Comparison of ENCODE assay signal across 3 fruit fly cellular contexts in the genomic region with DNA sequence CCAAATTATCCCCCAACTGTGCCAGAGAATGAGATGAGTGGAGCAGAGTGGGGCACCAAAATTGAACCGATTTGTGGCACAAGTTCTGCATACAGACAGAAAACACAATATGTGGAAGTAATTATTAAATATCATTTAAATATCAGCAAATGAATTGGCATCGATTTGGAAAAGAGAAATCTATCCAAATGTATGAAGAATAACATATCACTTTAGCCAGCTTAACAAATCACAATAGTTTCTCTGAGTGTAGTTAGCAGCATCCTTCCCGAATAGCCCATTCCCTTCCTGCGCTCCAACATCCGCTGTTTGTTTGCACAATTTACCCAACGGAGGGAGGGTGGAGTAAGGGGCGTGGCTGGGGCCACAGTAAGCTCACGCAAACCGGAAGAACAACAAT.
TF ChIP-seq lines count a peak whose summit lies in the region.

No protein-coding gene starts in this region.

- TF ChIP-seq CTCF in whole organism, embryonic (GFP tag; optimal IDR thresholded peaks at IDR 0.05; lab: Kevin White, UChicago) = no peak

TF ChIP-seq in whole organism, embryonic, 481 proteins besides CTCF, POLR2A, EP300 and RAD21 (continues in another document):
- TF ChIP-seq CG10267 (tag; optimal IDR thresholded peaks at IDR 0.05; lab: Kevin White, UChicago) (no peak), CG7745 (tag; optimal IDR thresholded peaks at IDR 0.05; lab: Kevin White, UChicago) (no peak), CG11696 (GFP tag; IDR thresholded peaks at IDR 0.05; lab: Robert Waterston, UW) (no peak), pita (GFP tag; optimal IDR thresholded peaks at IDR 0.05; lab: Kevin White, UChicago) (no peak), Oli (tag; optimal IDR thresholded peaks at IDR 0.05; lab: Kevin White, UChicago) (peak; percentile 6), Gsc (GFP tag; IDR thresholded peaks at IDR 0.05; lab: Robert Waterston, UW) (no peak), ssp (GFP tag; IDR thresholded peaks at IDR 0.05; lab: Robert Waterston, UW) (no peak), CG3163 (GFP tag; optimal IDR thresholded peaks at IDR 0.05; lab: Kevin White, UChicago) (no peak), odd (GFP tag; optimal IDR thresholded peaks at IDR 0.05; lab: Kevin White, UChicago) (no peak), ranshi (GFP tag; IDR thresholded peaks at IDR 0.05; lab: Robert Waterston, UW) (peak; percentile 33; the same call in 1 of the 2 replicates), gem (tag; optimal IDR thresholded peaks at IDR 0.05; lab: Kevin White, UChicago) (peak; percentile 40), CG11398 (GFP tag; optimal IDR thresholded peaks at IDR 0.05; lab: Kevin White, UChicago) (no peak), CG2202 (tag; optimal IDR thresholded peaks at IDR 0.05; lab: Kevin White, UChicago) (no peak), Hmr (GFP tag; optimal IDR thresholded peaks at IDR 0.05; lab: Kevin White, UChicago) (peak; percentile 32), Ptx1 (GFP tag; IDR thresholded peaks at IDR 0.05; lab: Robert Waterston, UW) (0 out of 2 replicates have a peak, but pooled peaks have one; percentile 19), aop (GFP tag; IDR thresholded peaks at IDR 0.05; lab: Robert Waterston, UW) (no peak), wdn (GFP tag; IDR thresholded peaks at IDR 0.05; lab: Robert Waterston, UW) (no peak), Atf6 (GFP tag; IDR thresholded peaks at IDR 0.05; lab: Robert Waterston, UW) (no peak), Mrtf (GFP tag; IDR thresholded peaks at IDR 0.05; lab: Robert Waterston, UW) (0 out of 3 replicates have a peak, but pooled peaks have one; percentile 24), sens (GFP tag; lab: Kevin White, UChicago) (peak; percentile 72), dimm (GFP tag; IDR thresholded peaks at IDR 0.05; lab: Robert Waterston, UW) (no peak), CG12104 (GFP tag; optimal IDR thresholded peaks at IDR 0.05; lab: Kevin White, UChicago) (no peak), chm (GFP tag; IDR thresholded peaks at IDR 0.05; lab: Robert Waterston, UW) (no peak), HLH3B (GFP tag; IDR thresholded peaks at IDR 0.05; lab: Robert Waterston, UW) (0 out of 2 replicates have a peak, but pooled peaks have one; percentile 32), CG15269 (tag; optimal IDR thresholded peaks at IDR 0.05; lab: Kevin White, UChicago) (peak; percentile 25), dmrt99B (tag; optimal IDR thresholded peaks at IDR 0.05; lab: Kevin White, UChicago) (peak; percentile 37), prd (optimal IDR thresholded peaks at IDR 0.05; lab: Kevin White, UChicago) (no peak), prd (GFP tag; IDR thresholded peaks at IDR 0.05; lab: Robert Waterston, UW) (no peak; the same call in 2 of the 3 replicates), CG8765 (GFP tag; IDR thresholded peaks at IDR 0.05; lab: Robert Waterston, UW) (no peak)

TF ChIP-seq in whole organism, prepupa, 60 proteins besides CTCF, POLR2A, EP300 and RAD21:
- TF ChIP-seq CG6792 (GFP tag; optimal IDR thresholded peaks at IDR 0.05; lab: Kevin White, UChicago) (no peak), Blimp-1 (GFP tag; optimal IDR thresholded peaks at IDR 0.05; lab: Kevin White, UChicago) (no peak), Sox14 (GFP tag; optimal IDR thresholded peaks at IDR 0.05; lab: Kevin White, UChicago) (no peak), cyc (GFP tag; optimal IDR thresholded peaks at IDR 0.05; lab: Kevin White, UChicago) (peak; percentile 15), Eip78C (GFP tag; lab: Kevin White, UChicago) (peak; percentile 52), CG4318 (GFP tag; optimal IDR thresholded peaks at IDR 0.05; lab: Kevin White, UChicago) (no peak), dac (GFP tag; optimal IDR thresholded peaks at IDR 0.05; lab: Kevin White, UChicago) (no peak), Gug (GFP tag; IDR thresholded peaks at IDR 0.05; lab: Robert Waterston, UW) (no peak), Hr39 (GFP tag; optimal IDR thresholded peaks at IDR 0.05; lab: Kevin White, UChicago) (no peak), CG7368 (GFP tag; optimal IDR thresholded peaks at IDR 0.05; lab: Kevin White, UChicago) (no peak), CG31627 (GFP tag; optimal IDR thresholded peaks at IDR 0.05; lab: Kevin White, UChicago) (no peak), Ets96B (tag; optimal IDR thresholded peaks at IDR 0.05; lab: Kevin White, UChicago) (no peak), OdsH (GFP tag; optimal IDR thresholded peaks at IDR 0.05; lab: Kevin White, UChicago) (no peak), Hr38 (GFP tag; optimal IDR thresholded peaks at IDR 0.05; lab: Kevin White, UChicago) (no peak), Smox (GFP tag; optimal IDR thresholded peaks at IDR 0.05; lab: Kevin White, UChicago) (no peak), CG11902 (GFP tag; optimal IDR thresholded peaks at IDR 0.05; lab: Kevin White, UChicago) (no peak), svp (GFP tag; lab: Kevin White, UChicago) (peak; percentile 56), Ets21C (GFP tag; optimal IDR thresholded peaks at IDR 0.05; lab: Kevin White, UChicago) (no peak), CG8119 (GFP tag; IDR thresholded peaks at IDR 0.05; lab: Robert Waterston, UW) (no peak), lz (GFP tag; optimal IDR thresholded peaks at IDR 0.05; lab: Kevin White, UChicago) (peak; percentile 23), CG34406 (GFP tag; optimal IDR thresholded peaks at IDR 0.05; lab: Kevin White, UChicago) (no peak), Eip93F (GFP tag; optimal IDR thresholded peaks at IDR 0.05; lab: Kevin White, UChicago) (no peak), Sox102F (GFP tag; optimal IDR thresholded peaks at IDR 0.05; lab: Kevin White, UChicago) (no peak), Eip75B (GFP tag; optimal IDR thresholded peaks at IDR 0.05; lab: Kevin White, UChicago) (no peak), CG10669 (GFP tag; optimal IDR thresholded peaks at IDR 0.05; lab: Kevin White, UChicago) (no peak), Met (GFP tag; optimal IDR thresholded peaks at IDR 0.05; lab: Kevin White, UChicago) (no peak)

TF ChIP-seq in whole organism, wandering third instar larva, 38 proteins besides CTCF, POLR2A, EP300 and RAD21:
- peak in 1 of 2 experiments; percentile 22 for TF ChIP-seq foxo (GFP tag; optimal IDR thresholded peaks at IDR 0.05; lab: Kevin White, UChicago)
- no peak for TF ChIP-seq Vsx2 (GFP tag; optimal IDR thresholded peaks at IDR 0.05; lab: Kevin White, UChicago; ENCODE audit: partially characterized antibody)
- no peak for TF ChIP-seq psq (GFP tag; optimal IDR thresholded peaks at IDR 0.05; lab: Kevin White, UChicago)
- no peak for TF ChIP-seq sv (GFP tag; optimal IDR thresholded peaks at IDR 0.05; lab: Kevin White, UChicago)
- TF ChIP-seq pan (optimal IDR thresholded peaks at IDR 0.05; lab: Kevin White, UChicago) = no peak
- no peak for TF ChIP-seq N (GFP tag; optimal IDR thresholded peaks at IDR 0.05; lab: Kevin White, UChicago)
- TF ChIP-seq Hnf4 (GFP tag; optimal IDR thresholded peaks at IDR 0.05; lab: Kevin White, UChicago) = no peak
- no peak for TF ChIP-seq Dif (GFP tag; optimal IDR thresholded peaks at IDR 0.05; lab: Kevin White, UChicago; ENCODE audit: partially characterized antibody)
- TF ChIP-seq HLH106 (tag; optimal IDR thresholded peaks at IDR 0.05; lab: Kevin White, UChicago) = peak; percentile 40
- TF ChIP-seq OdsH (GFP tag; optimal IDR thresholded peaks at IDR 0.05; lab: Kevin White, UChicago) = no peak
- peak; percentile 16 for TF ChIP-seq ey (GFP tag; optimal IDR thresholded peaks at IDR 0.05; lab: Kevin White, UChicago)
- no peak for TF ChIP-seq CrebA (GFP tag; optimal IDR thresholded peaks at IDR 0.05; lab: Kevin White, UChicago; ENCODE audit: borderline replicate concordance)
- no peak for TF ChIP-seq usp (GFP tag; optimal IDR thresholded peaks at IDR 0.05; lab: Kevin White, UChicago)
- TF ChIP-seq brk (GFP tag; optimal IDR thresholded peaks at IDR 0.05; lab: Kevin White, UChicago) = no peak
- TF ChIP-seq Myc (optimal IDR thresholded peaks at IDR 0.05; lab: Kevin White, UChicago) = no peak
- TF ChIP-seq Dfd (GFP tag; optimal IDR thresholded peaks at IDR 0.05; lab: Kevin White, UChicago) = no peak
- peak; percentile 17 for TF ChIP-seq h (GFP tag; optimal IDR thresholded peaks at IDR 0.05; lab: Kevin White, UChicago)
